Fruit fly (Drosophila melanogaster): ENCODE data around the gene GluRIIA.

- TF ChIP-seq CG33017 (tag; optimal IDR thresholded peaks at IDR 0.05) (no peak), Mnt (GFP tag; optimal IDR thresholded peaks at IDR 0.05) (no peak), toe (GFP tag; optimal IDR thresholded peaks at IDR 0.05) (no peak), pad (GFP tag; optimal IDR thresholded peaks at IDR 0.05) (no peak)
Observed at dm6 chr2L:5539034-5539433, 15.8 kb upstream of the GluRIIA start, which contains the start of gene CG14015.

Data from whole organism, adult.